Fruit fly (Drosophila melanogaster): ENCODE results near the gene CG18558.
A peak's percentile ranks its signal among the peaks of the same experiment; 100 is the strongest.

The CG18558 gene

dm6 chr2L:2855204-2855768 is 11.0 kb upstream of the CG18558 start (continued):
- no peak for TF ChIP-seq CG3281 (GFP tag; optimal IDR thresholded peaks at IDR 0.05)
- peak; percentile 2 for TF ChIP-seq amos (GFP tag; IDR thresholded peaks at IDR 0.05; ENCODE audit: partially characterized antibody)
- no peak for TF ChIP-seq fd96Cb (tag; optimal IDR thresholded peaks at IDR 0.05)
- no peak for TF ChIP-seq sisA (GFP tag; IDR thresholded peaks at IDR 0.05)
- no peak for TF ChIP-seq D19A (tag; optimal IDR thresholded peaks at IDR 0.05)
- TF ChIP-seq CG9932 (GFP tag; IDR thresholded peaks at IDR 0.05), result no peak
- TF ChIP-seq CG31365 (tag; optimal IDR thresholded peaks at IDR 0.05), result no peak
- TF ChIP-seq fd3F (GFP tag; optimal IDR thresholded peaks at IDR 0.05), result no peak
- TF ChIP-seq D19B (GFP tag; optimal IDR thresholded peaks at IDR 0.05), result peak; percentile 5
- TF ChIP-seq Hr78 (GFP tag; optimal IDR thresholded peaks at IDR 0.05), result peak in 1 of 2 experiments; percentile 99
- TF ChIP-seq CG17912 (GFP tag; optimal IDR thresholded peaks at IDR 0.05), result no peak
- TF ChIP-seq sc (optimal IDR thresholded peaks at IDR 0.05), result no peak
- TF ChIP-seq sc (GFP tag; optimal IDR thresholded peaks at IDR 0.05), result no peak
- TF ChIP-seq CG7745 (tag; optimal IDR thresholded peaks at IDR 0.05), result no peak
- TF ChIP-seq NfI (GFP tag; optimal IDR thresholded peaks at IDR 0.05), result peak; percentile 2
- TF ChIP-seq CG4360 (GFP tag; IDR thresholded peaks at IDR 0.05), result no peak
- TF ChIP-seq HLH4C (GFP tag; IDR thresholded peaks at IDR 0.05; ENCODE audit: partially characterized antibody), result no peak
- TF ChIP-seq CG10654 (GFP tag; optimal IDR thresholded peaks at IDR 0.05), result no peak
- TF ChIP-seq CG7987 (GFP tag; optimal IDR thresholded peaks at IDR 0.05), result no peak
- peak; percentile 50 for TF ChIP-seq CG5180 (GFP tag; optimal IDR thresholded peaks at IDR 0.05)
- no peak for TF ChIP-seq ttk (GFP tag; IDR thresholded peaks at IDR 0.05)
- no peak for TF ChIP-seq HmgD (GFP tag; optimal IDR thresholded peaks at IDR 0.05)
- 0 out of 3 replicates have a peak, but pooled peaks have one; percentile 3 for TF ChIP-seq sr (GFP tag; IDR thresholded peaks at IDR 0.05)
- no peak for TF ChIP-seq CG8290 (GFP tag; optimal IDR thresholded peaks at IDR 0.05)
- TF ChIP-seq CG8290 (tag; optimal IDR thresholded peaks at IDR 0.05), result peak in 1 of 2 experiments; percentile 55
- TF ChIP-seq ewg (GFP tag; optimal IDR thresholded peaks at IDR 0.05), result no peak
- peak; percentile 5; the same call in 1 of the 2 replicates for TF ChIP-seq CG13287 (GFP tag; IDR thresholded peaks at IDR 0.05; ENCODE audit: partially characterized antibody)
- TF ChIP-seq z (GFP tag; IDR thresholded peaks at IDR 0.05), result 0 out of 3 replicates have a peak, but pooled peaks have one; percentile 39
- no peak for TF ChIP-seq schlank (tag; optimal IDR thresholded peaks at IDR 0.05)
- no peak for TF ChIP-seq zen2 (GFP tag; IDR thresholded peaks at IDR 0.05; ENCODE audit: partially characterized antibody)
- no peak for TF ChIP-seq HLH3B (GFP tag; IDR thresholded peaks at IDR 0.05)
- TF ChIP-seq CG2875 (GFP tag; optimal IDR thresholded peaks at IDR 0.05), result no peak
- no peak for TF ChIP-seq bigmax (GFP tag; optimal IDR thresholded peaks at IDR 0.05)
- no peak for TF ChIP-seq CG4820 (GFP tag; optimal IDR thresholded peaks at IDR 0.05)
- no peak for TF ChIP-seq Sin3A (optimal IDR thresholded peaks at IDR 0.05)
- TF ChIP-seq so (GFP tag; IDR thresholded peaks at IDR 0.05), result 0 out of 3 replicates have a peak, but pooled peaks have one; percentile 48
- TF ChIP-seq sna (GFP tag; IDR thresholded peaks at IDR 0.05; ENCODE audit: partially characterized antibody), result 0 out of 2 replicates have a peak, but pooled peaks have one; percentile 17
- TF ChIP-seq pan (optimal IDR thresholded peaks at IDR 0.05), result no peak
- TF ChIP-seq pan (GFP tag; optimal IDR thresholded peaks at IDR 0.05 in 1 of 2, IDR thresholded peaks at IDR 0.05 in 1 of 2), result no peak
- no peak for TF ChIP-seq bcd (GFP tag; optimal IDR thresholded peaks at IDR 0.05)
- TF ChIP-seq chinmo (GFP tag; IDR thresholded peaks at IDR 0.05; ENCODE audit: partially characterized antibody), result peak; percentile 77; the same call in 2 of the 4 replicates
- no peak for TF ChIP-seq CG3995 (GFP tag; optimal IDR thresholded peaks at IDR 0.05)
- no peak for TF ChIP-seq CG31388 (GFP tag; optimal IDR thresholded peaks at IDR 0.05)
- peak; percentile 16 for TF ChIP-seq Med (GFP tag)
- no peak for TF ChIP-seq CG10431 (GFP tag; optimal IDR thresholded peaks at IDR 0.05)
